Fruit fly (Drosophila melanogaster) whole organism, embryonic: Measurements from ENCODE around the gene egh.

ENCODE experiments used
- Abd-B ChIP-seq: fragments of 200-800 bp; sonication (Bioruptor generic); optimal IDR thresholded peaks from 2 replicates; lab custom pipeline; 2018; ENCODE audit warnings: missing biosample characterization, mild to moderate bottlenecking, missing genetic modification characterization, moderate library complexity
- Atf6 ChIP-seq: fragments of 200-800 bp; sonication (Bioruptor generic); IDR thresholded peaks from 2 replicates; pipeline ENCODE4 v1.3.6; 2022; ENCODE audit warnings: missing biosample characterization, missing genetic modification characterization
- CG10274 ChIP-seq: fragments of 200-800 bp; sonication (Bioruptor generic); optimal IDR thresholded peaks from 3 replicates; lab custom pipeline; 2017; ENCODE audit warnings: missing biosample characterization, mild to moderate bottlenecking, missing genetic modification characterization
- CG11247 ChIP-seq: fragments of 200-800 bp; sonication (Bioruptor generic); IDR thresholded peaks from 2 replicates; pipeline ENCODE4 v1.3.6; 2022; ENCODE audit warnings: missing biosample characterization, missing genetic modification characterization
- CG11456 ChIP-seq: fragments of 200-800 bp; sonication (Bioruptor generic); IDR thresholded peaks from 3 replicates; pipeline ENCODE4 v1.3.6; 2022; ENCODE audit warnings: missing biosample characterization, missing genetic modification characterization
- CG12299 ChIP-seq: fragments of 200-800 bp; sonication (Bioruptor generic); optimal IDR thresholded peaks from 2 replicates; lab custom pipeline; 2018; ENCODE audit warnings: missing biosample characterization, mild to moderate bottlenecking, missing genetic modification characterization
- CG14050 ChIP-seq: fragments of 200-800 bp; sonication (Bioruptor generic); IDR thresholded peaks from 3 replicates; pipeline ENCODE4 v1.3.6; 2022; ENCODE audit warnings: missing biosample characterization, missing genetic modification characterization
- CG14710 ChIP-seq: fragments of 200-800 bp; sonication (Bioruptor generic); optimal IDR thresholded peaks from 3 replicates; lab custom pipeline; 2019; ENCODE audit warnings: missing biosample characterization, mild to moderate bottlenecking, missing genetic modification characterization, moderate library complexity
- CG1529 ChIP-seq: fragments of 200-800 bp; sonication (Bioruptor generic); optimal IDR thresholded peaks from 3 replicates; lab custom pipeline; 2018; ENCODE audit warnings: missing biosample characterization, missing genetic modification characterization
- CG15479 ChIP-seq: fragments of 200-800 bp; sonication (Bioruptor generic); optimal IDR thresholded peaks from 3 replicates; lab custom pipeline; 2019; ENCODE audit warnings: missing biosample characterization, mild to moderate bottlenecking, missing genetic modification characterization, moderate library complexity
- CG1647 ChIP-seq: fragments of 200-800 bp; sonication (Bioruptor generic); optimal IDR thresholded peaks from 3 replicates; lab custom pipeline; 2016; ENCODE audit warnings: missing biosample characterization, missing genetic modification characterization
- CG16813 ChIP-seq: fragments of 200-800 bp; sonication (Bioruptor generic); IDR thresholded peaks from 3 replicates; pipeline ENCODE4 v1.3.6; 2022; ENCODE audit warnings: missing biosample characterization, missing genetic modification characterization; ENCODE audit not compliant: partially characterized antibody
- CG16815 ChIP-seq: fragments of 200-800 bp; sonication (Bioruptor generic); optimal IDR thresholded peaks from 3 replicates; lab custom pipeline; 2017; ENCODE audit warnings: missing biosample characterization, mild to moderate bottlenecking, missing genetic modification characterization
- CG17612 ChIP-seq: fragments of 200-800 bp; sonication (Bioruptor generic); IDR thresholded peaks from 2 replicates; pipeline ENCODE4 v1.3.6; 2022; ENCODE audit warnings: missing biosample characterization, missing genetic modification characterization
- CG18476 ChIP-seq: fragments of 200-800 bp; sonication (Bioruptor generic); optimal IDR thresholded peaks from 2 replicates; lab custom pipeline; 2016; ENCODE audit warnings: missing biosample characterization, mild to moderate bottlenecking, missing genetic modification characterization
- CG2116 ChIP-seq: fragments of 200-800 bp; sonication (Bioruptor generic); optimal IDR thresholded peaks from 3 replicates; lab custom pipeline; 2018; ENCODE audit warnings: missing biosample characterization, mild to moderate bottlenecking, missing genetic modification characterization
- CG31365 ChIP-seq: fragments of 200-800 bp; sonication (Bioruptor generic); optimal IDR thresholded peaks from 2 replicates; lab custom pipeline; 2018; ENCODE audit warnings: missing biosample characterization, mild to moderate bottlenecking, missing genetic modification characterization
- CG31441 ChIP-seq: fragments of 200-800 bp; sonication (Bioruptor generic); IDR thresholded peaks from 2 replicates; pipeline ENCODE4 v1.3.6; 2022; ENCODE audit warnings: missing biosample characterization, missing genetic modification characterization
- CG3281 ChIP-seq: fragments of 200-800 bp; sonication (Bioruptor generic); optimal IDR thresholded peaks from 3 replicates; lab custom pipeline; 2017; ENCODE audit warnings: missing biosample characterization, mild to moderate bottlenecking, missing genetic modification characterization
- CG4282 ChIP-seq: fragments of 200-800 bp; sonication (Bioruptor generic); optimal IDR thresholded peaks from 2 replicates; lab custom pipeline; 2016; ENCODE audit warnings: missing biosample characterization, missing genetic modification characterization
- CG43689 ChIP-seq: fragments of 200-800 bp; sonication (Bioruptor generic); IDR thresholded peaks from 2 replicates; pipeline ENCODE4 v1.3.6; 2022; ENCODE audit warnings: missing biosample characterization, missing genetic modification characterization
- CG5953 ChIP-seq: fragments of 200-800 bp; sonication (Bioruptor generic); IDR thresholded peaks from 2 replicates; pipeline ENCODE4 v1.3.6; 2022; ENCODE audit warnings: missing biosample characterization, missing genetic modification characterization
- CG7556 ChIP-seq: fragments of 200-800 bp; sonication (Bioruptor generic); optimal IDR thresholded peaks from 2 replicates; lab custom pipeline; 2017; ENCODE audit warnings: missing biosample characterization, mild to moderate bottlenecking, missing genetic modification characterization
- CHES-1-like ChIP-seq: fragments of 200-800 bp; sonication (Bioruptor generic); optimal IDR thresholded peaks from 2 replicates; lab custom pipeline; 2016; ENCODE audit warnings: missing biosample characterization, missing genetic modification characterization
- Chrac-16 ChIP-seq: fragments of 200-800 bp; sonication (Bioruptor generic); optimal IDR thresholded peaks from 3 replicates; lab custom pipeline; 2016; ENCODE audit warnings: missing biosample characterization, missing genetic modification characterization
- CkIIα-i1 ChIP-seq: fragments of 200-800 bp; sonication (Bioruptor generic); IDR thresholded peaks from 2 replicates; pipeline ENCODE4 v1.3.6; 2022; ENCODE audit warnings: missing biosample characterization, missing genetic modification characterization
- Dbx ChIP-seq: fragments of 200-800 bp; sonication (Bioruptor generic); IDR thresholded peaks from 3 replicates; pipeline ENCODE4 v1.3.6; 2022; ENCODE audit warnings: missing biosample characterization, missing genetic modification characterization
- Dfd ChIP-seq, 2 experiments: fragments of >200 bp; optimal IDR thresholded peaks; 2 replicates each; lab custom pipeline; 2017; ENCODE audit warnings: missing biosample characterization in 2 of 2, missing genetic modification characterization in 2 of 2
- Dll ChIP-seq: fragments of 200-800 bp; sonication (Bioruptor generic); IDR thresholded peaks from 4 replicates; pipeline ENCODE4 v1.3.6; 2022; ENCODE audit warnings: missing biosample characterization, missing genetic modification characterization; ENCODE audit not compliant: partially characterized antibody
- Eip74EF ChIP-seq, 2 experiments: fragments of 200-800 bp in 1 of 2; fragments of >200 bp in 1 of 2; sonication (Bioruptor generic) in 1 of 2; optimal IDR thresholded peaks; 2 replicates each; lab custom pipeline; 2017 to 2019; ENCODE audit warnings: missing biosample characterization in 2 of 2, missing genetic modification characterization in 2 of 2, mild to moderate bottlenecking in 1 of 2, moderate library complexity in 1 of 2
- Ets97D ChIP-seq: fragments of 200-800 bp; sonication (Bioruptor generic); optimal IDR thresholded peaks from 3 replicates; lab custom pipeline; 2016; ENCODE audit warnings: missing biosample characterization, missing genetic modification characterization
- GATAe ChIP-seq: fragments of 200-800 bp; sonication (Bioruptor generic); conservative IDR thresholded peaks from 2 replicates; pipeline ENCODE4 v1.3.6; 2022; ENCODE audit warnings: missing biosample characterization, missing genetic modification characterization
- H2.0 ChIP-seq: fragments of 200-800 bp; sonication (Bioruptor generic); IDR thresholded peaks from 2 replicates; pipeline ENCODE4 v1.3.6; 2022; ENCODE audit warnings: missing biosample characterization, missing genetic modification characterization
- Hand ChIP-seq: fragments of 200-800 bp; sonication (Bioruptor generic); optimal IDR thresholded peaks from 2 replicates; lab custom pipeline; 2017; ENCODE audit warnings: mild to moderate bottlenecking, missing biosample characterization, missing genetic modification reagents, missing genetic modification characterization
- Mrtf ChIP-seq: fragments of 200-800 bp; sonication (Bioruptor generic); IDR thresholded peaks from 3 replicates; pipeline ENCODE4 v1.3.6; 2022; ENCODE audit warnings: missing biosample characterization, missing genetic modification characterization
- NK7.1 ChIP-seq: fragments of 200-800 bp; sonication (Bioruptor generic); optimal IDR thresholded peaks from 3 replicates; lab custom pipeline; 2016; ENCODE audit warnings: missing biosample characterization, missing genetic modification characterization
- NfI ChIP-seq: fragments of 200-800 bp; sonication (Bioruptor generic); optimal IDR thresholded peaks from 3 replicates; lab custom pipeline; 2018; ENCODE audit warnings: missing biosample characterization, mild to moderate bottlenecking, missing genetic modification characterization, moderate library complexity
- ase ChIP-seq: fragments of 200-800 bp; sonication (Bioruptor generic); IDR thresholded peaks from 3 replicates; pipeline ENCODE4 v1.3.6; 2022; ENCODE audit warnings: missing biosample characterization, missing genetic modification characterization
- fd64A ChIP-seq: fragments of 200-800 bp; sonication (Bioruptor generic); optimal IDR thresholded peaks from 3 replicates; lab custom pipeline; 2018; ENCODE audit warnings: missing biosample characterization, mild to moderate bottlenecking, missing genetic modification characterization
- fu2 ChIP-seq: fragments of 200-800 bp; sonication (Bioruptor generic); optimal IDR thresholded peaks from 2 replicates; lab custom pipeline; 2016; ENCODE audit warnings: missing biosample characterization, missing genetic modification characterization
- grau ChIP-seq: fragments of 200-800 bp; optimal IDR thresholded peaks from 3 replicates; lab custom pipeline; 2019; ENCODE audit warnings: missing biosample characterization, mild to moderate bottlenecking, missing genetic modification characterization, moderate library complexity
- grn ChIP-seq: fragments of 200-800 bp; sonication (Bioruptor generic); optimal IDR thresholded peaks from 3 replicates; lab custom pipeline; 2017; ENCODE audit warnings: missing biosample characterization, missing genetic modification characterization
- jing ChIP-seq: fragments of 200-800 bp; sonication (Bioruptor generic); optimal IDR thresholded peaks from 2 replicates; lab custom pipeline; 2018; ENCODE audit warnings: missing biosample characterization, mild to moderate bottlenecking, missing genetic modification characterization
- ken ChIP-seq: fragments of 200-800 bp; sonication (Bioruptor generic); IDR thresholded peaks from 3 replicates; pipeline ENCODE4 v1.3.6; 2022; ENCODE audit warnings: missing biosample characterization, missing genetic modification characterization
- lbe ChIP-seq: fragments of 200-800 bp; sonication (Bioruptor generic); optimal IDR thresholded peaks from 2 replicates; lab custom pipeline; 2016; ENCODE audit warnings: missing biosample characterization, mild to moderate bottlenecking, missing genetic modification characterization
- lilli ChIP-seq: fragments of 200-800 bp; sonication (Bioruptor generic); optimal IDR thresholded peaks from 3 replicates; lab custom pipeline; 2016; ENCODE audit warnings: missing biosample characterization, missing genetic modification characterization
- odd ChIP-seq: fragments of 200-800 bp; sonication (Bioruptor generic); optimal IDR thresholded peaks from 2 replicates; lab custom pipeline; 2017; ENCODE audit warnings: missing biosample characterization, mild to moderate bottlenecking, missing genetic modification characterization
- ranshi ChIP-seq: fragments of 200-800 bp; sonication (Bioruptor generic); IDR thresholded peaks from 2 replicates; pipeline ENCODE4 v1.3.6; 2022; ENCODE audit warnings: missing biosample characterization, missing genetic modification characterization
- ro ChIP-seq: fragments of 200-800 bp; sonication (Bioruptor generic); IDR thresholded peaks from 2 replicates; pipeline ENCODE4 v1.3.6; 2022; ENCODE audit warnings: missing biosample characterization, missing genetic modification characterization
- slp2 ChIP-seq: fragments of 200-800 bp; sonication (Bioruptor generic); optimal IDR thresholded peaks from 2 replicates; lab custom pipeline; 2016; ENCODE audit warnings: missing biosample characterization, missing genetic modification characterization
- sob ChIP-seq: fragments of 200-800 bp; sonication (Bioruptor generic); IDR thresholded peaks from 2 replicates; pipeline ENCODE4 v1.3.6; 2022; ENCODE audit warnings: missing biosample characterization, missing genetic modification characterization

egh gene

DNA sequence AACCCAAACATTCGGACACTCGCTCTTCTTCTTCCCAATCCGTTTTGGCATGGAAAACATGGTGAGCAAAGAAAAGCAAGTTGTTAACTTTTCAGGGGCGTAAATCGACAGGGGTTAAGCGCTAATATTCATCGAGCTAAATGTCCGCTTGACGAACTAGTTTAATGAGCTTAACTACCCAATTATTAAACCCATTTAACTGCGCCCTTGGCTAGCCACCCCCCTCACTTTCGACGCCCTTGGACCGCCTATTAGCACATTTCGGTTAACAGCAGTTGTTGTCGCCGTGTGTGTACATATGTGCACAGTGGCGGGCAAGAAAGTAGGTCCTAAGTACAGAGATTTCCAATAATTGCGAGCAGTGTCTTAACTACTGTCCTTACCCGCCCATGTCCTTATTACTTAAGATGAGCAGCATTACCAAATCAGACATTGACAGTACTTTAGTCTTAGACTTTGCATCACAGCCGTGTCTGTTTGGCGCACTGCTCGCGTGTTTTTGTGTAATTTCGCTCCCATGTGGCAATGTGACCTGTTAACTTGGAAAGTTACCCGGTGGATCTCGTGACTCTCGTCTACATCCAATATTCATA lies 1.2 kb downstream of the egh start (continued):
- TF ChIP-seq CG2116, result peak; percentile 15
- no peak for TF ChIP-seq CG15479 (GFP tag; lab: Kevin White, UChicago)
- peak; percentile 72; the same call in 1 of the 2 replicates for TF ChIP-seq ro (GFP tag; lab: Robert Waterston, UW)
- TF ChIP-seq grn, result no peak
- TF ChIP-seq CG5953, result peak; percentile 72
- peak; percentile 93 for TF ChIP-seq ranshi (GFP tag; lab: Robert Waterston, UW)
- TF ChIP-seq H2.0 (GFP tag; lab: Robert Waterston, UW), result peak; percentile 90
- TF ChIP-seq ase (GFP tag; lab: Robert Waterston, UW), result peak; percentile 84
- TF ChIP-seq CG14710, result peak; percentile 31
- peak; percentile 73 for TF ChIP-seq odd
- TF ChIP-seq CG31441, result peak; percentile 79
- TF ChIP-seq Abd-B (GFP tag; lab: Kevin White, UChicago), result peak; percentile 88
- TF ChIP-seq CG1647 (GFP tag; lab: Kevin White, UChicago), result peak; percentile 93
- peak; percentile 84 for TF ChIP-seq GATAe (GFP tag; lab: Robert Waterston, UW)
- peak; percentile 92 for TF ChIP-seq CG4282 (GFP tag; lab: Kevin White, UChicago)
- TF ChIP-seq fd64A (GFP tag; lab: Kevin White, UChicago), result peak; percentile 59
- TF ChIP-seq CG11247 (GFP tag; lab: Robert Waterston, UW), result peak; percentile 96
- TF ChIP-seq NK7.1 (GFP tag; lab: Kevin White, UChicago), result peak; percentile 81
- TF ChIP-seq Hand (GFP tag; lab: Kevin White, UChicago), result peak; percentile 88
- TF ChIP-seq CG1529 (GFP tag; lab: Kevin White, UChicago), result peak; percentile 68
- TF ChIP-seq grau (tag; lab: Kevin White, UChicago), result peak; percentile 90
- TF ChIP-seq CG3281 (GFP tag; lab: Kevin White, UChicago), result peak; percentile 92
- TF ChIP-seq Mrtf (GFP tag; lab: Robert Waterston, UW), result peak; percentile 95
- TF ChIP-seq CG7556 (GFP tag; lab: Kevin White, UChicago), result peak; percentile 91
- TF ChIP-seq jing (GFP tag; lab: Kevin White, UChicago), result peak; percentile 76
- TF ChIP-seq lbe (GFP tag; lab: Kevin White, UChicago), result peak; percentile 91
- TF ChIP-seq Dbx, result peak; percentile 98
- TF ChIP-seq Chrac-16 (GFP tag; lab: Kevin White, UChicago), result peak; percentile 91
- TF ChIP-seq CHES-1-like (GFP tag; lab: Kevin White, UChicago), result peak; percentile 96
- TF ChIP-seq Atf6, result peak; percentile 95
- TF ChIP-seq CG14050 (GFP tag; lab: Robert Waterston, UW), result peak; percentile 86
- peak; percentile 73 for TF ChIP-seq Ets97D
- peak; percentile 85 for TF ChIP-seq CG43689 (GFP tag; lab: Robert Waterston, UW)
- peak; percentile 90 for TF ChIP-seq slp2 (GFP tag; lab: Kevin White, UChicago)
- TF ChIP-seq CG18476, result peak; percentile 77
- TF ChIP-seq CG12299 (tag; lab: Kevin White, UChicago), result peak; percentile 82
- peak; percentile 96 for TF ChIP-seq fu2 (GFP tag; lab: Kevin White, UChicago)
- peak; percentile 92 for TF ChIP-seq NfI
- no peak for TF ChIP-seq Dll (GFP tag; lab: Robert Waterston, UW)
- peak in 1 of 2 experiments; percentile 62 for TF ChIP-seq Eip74EF (GFP tag; optimal IDR thresholded peaks at IDR 0.05; lab: Kevin White, UChicago)
- TF ChIP-seq ken (GFP tag; lab: Robert Waterston, UW), result peak; percentile 95
- peak; percentile 92 for TF ChIP-seq CG16815 (GFP tag; lab: Kevin White, UChicago)
- peak; percentile 68 for TF ChIP-seq CG31365 (tag; lab: Kevin White, UChicago)
- TF ChIP-seq lilli (GFP tag; lab: Kevin White, UChicago), result peak; percentile 98
- TF ChIP-seq sob (GFP tag; lab: Robert Waterston, UW), result peak; percentile 95
- TF ChIP-seq CG10274 (GFP tag; lab: Kevin White, UChicago), result peak; percentile 81
- peak; percentile 97 for TF ChIP-seq CG11456
- peak; percentile 91 for TF ChIP-seq CG17612
- TF ChIP-seq Dfd (GFP tag; optimal IDR thresholded peaks at IDR 0.05; lab: Kevin White, UChicago), result no peak
- peak; percentile 49; the same call in 1 of the 2 replicates for TF ChIP-seq CkIIα-i1 (GFP tag; lab: Robert Waterston, UW)
- no peak for TF ChIP-seq CG16813 (GFP tag; lab: Robert Waterston, UW)
